Fruit fly (Drosophila melanogaster) Kc167 (cell line): ENCODE data around the gene CG31275.

Source experiments
- Myc ChIP-seq: fragments of >200 bp; optimal IDR thresholded peaks from 2 replicates; lab custom pipeline; 2017; ENCODE audit warnings: missing external identifiers
- Sin3A ChIP-seq: fragments of >200 bp; optimal IDR thresholded peaks from 2 replicates; lab custom pipeline; 2018; ENCODE audit warnings: missing external identifiers
- h ChIP-seq: fragments of >200 bp; optimal IDR thresholded peaks from 3 replicates; lab custom pipeline; 2018; ENCODE audit warnings: missing external identifiers
- insv ChIP-seq: fragments of >200 bp; optimal IDR thresholded peaks from 3 replicates; lab custom pipeline; 2018; ENCODE audit warnings: missing external identifiers
- psq ChIP-seq: fragments of >200 bp; optimal IDR thresholded peaks from 2 replicates; lab custom pipeline; 2017; ENCODE audit warnings: missing external identifiers

DNA sequence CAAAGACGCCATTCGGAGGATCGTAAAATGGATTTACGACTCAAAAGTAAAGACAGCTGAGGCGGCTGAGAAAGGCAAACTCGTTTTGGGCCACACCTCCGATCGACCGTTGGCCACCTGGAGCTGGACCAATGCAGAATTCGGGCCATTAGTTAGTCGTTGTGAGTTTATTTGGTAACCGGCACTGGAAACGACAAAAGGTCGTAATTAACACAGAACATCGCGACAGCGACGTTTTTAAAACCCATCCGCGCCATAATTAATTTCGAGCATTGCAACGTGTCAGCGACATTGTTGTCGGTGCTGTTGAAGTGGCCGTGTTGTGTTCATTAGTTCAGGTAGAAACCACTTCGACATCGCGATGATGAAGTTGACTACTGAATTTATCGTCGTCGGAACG, 46.7 kb upstream of the CG31275 start:
- TF ChIP-seq Sin3A (lab: Kevin White, UChicago) (no peak), h (no peak), psq (lab: Kevin White, UChicago) (no peak), Myc (lab: Kevin White, UChicago) (no peak), insv (lab: Kevin White, UChicago) (no peak)
